Fruit fly (Drosophila melanogaster): ENCODE data around the gene CG4678.

Gene CG4678

dm6 chrX:16695658-16696181 is at the start of gene CG4678:
TSS of gene CG4678 (plus strand) at chrX:16696131.
- TF ChIP-seq CG17801 (GFP tag; optimal IDR thresholded peaks at IDR 0.05; ENCODE audit: partially characterized antibody): no peak

DNA sequence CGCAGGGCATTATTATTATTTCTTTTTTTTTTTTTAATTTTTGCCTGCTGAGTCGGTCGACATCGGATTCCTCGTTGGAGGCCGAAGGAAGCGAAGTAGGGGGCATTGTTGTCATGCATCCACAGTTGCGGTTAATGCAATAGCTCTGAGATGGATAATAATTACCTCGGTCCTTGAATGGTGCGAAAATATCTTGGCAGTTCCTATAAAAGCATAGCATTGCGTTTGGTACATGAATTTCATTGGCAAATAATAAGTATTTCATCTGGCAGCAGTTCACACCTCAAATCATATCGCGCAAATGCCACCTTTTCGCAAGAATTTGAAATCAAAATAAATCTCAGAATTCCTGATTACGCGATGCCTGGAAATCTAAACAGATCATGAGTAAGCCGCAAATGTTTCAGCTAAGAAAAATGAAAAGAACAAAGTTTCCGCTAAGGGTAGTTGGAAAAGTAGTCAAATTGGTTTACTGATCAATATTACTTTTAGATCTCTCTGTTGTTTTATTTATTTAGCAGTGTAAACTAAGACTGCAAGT is 48.8 kb upstream of the CG4678 start:
- TF ChIP-seq CG17801 (GFP tag; optimal IDR thresholded peaks at IDR 0.05; ENCODE audit: partially characterized antibody): no peak

DNA sequence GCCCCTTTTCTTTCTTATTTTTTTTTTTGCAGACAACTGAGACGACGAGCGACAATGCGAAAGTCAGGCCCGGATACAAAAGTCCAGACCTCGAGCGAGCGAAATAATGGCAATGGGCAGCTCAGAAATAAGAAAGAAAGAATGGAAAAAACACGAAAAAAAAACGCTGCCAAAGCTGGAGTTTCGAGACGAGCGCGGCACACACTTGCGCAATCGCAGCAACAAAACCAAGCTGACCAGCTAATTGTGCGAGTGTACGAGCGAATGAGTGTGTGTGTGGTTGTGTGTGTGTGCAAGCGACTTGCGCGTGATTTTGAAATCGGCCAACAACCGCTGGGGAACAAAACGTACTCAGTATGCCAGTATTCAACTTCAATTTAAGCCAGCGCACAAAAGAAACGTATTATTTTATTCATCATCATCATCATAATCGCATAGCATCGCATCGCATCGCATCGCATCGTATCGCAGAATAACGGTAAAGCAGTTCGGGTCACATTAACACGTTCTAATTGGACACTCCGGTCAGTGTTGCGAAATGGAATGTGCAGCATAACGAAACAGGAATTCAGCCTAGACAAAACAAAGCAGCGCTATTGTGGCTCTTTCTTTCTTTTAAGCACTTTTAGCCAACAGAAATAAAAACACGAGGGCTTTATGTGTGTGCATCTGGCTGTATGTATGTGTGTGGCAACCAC is 48.0 kb upstream of the CG4678 start:
- TF ChIP-seq CG17801 (GFP tag; optimal IDR thresholded peaks at IDR 0.05; ENCODE audit: partially characterized antibody): no peak

DNA sequence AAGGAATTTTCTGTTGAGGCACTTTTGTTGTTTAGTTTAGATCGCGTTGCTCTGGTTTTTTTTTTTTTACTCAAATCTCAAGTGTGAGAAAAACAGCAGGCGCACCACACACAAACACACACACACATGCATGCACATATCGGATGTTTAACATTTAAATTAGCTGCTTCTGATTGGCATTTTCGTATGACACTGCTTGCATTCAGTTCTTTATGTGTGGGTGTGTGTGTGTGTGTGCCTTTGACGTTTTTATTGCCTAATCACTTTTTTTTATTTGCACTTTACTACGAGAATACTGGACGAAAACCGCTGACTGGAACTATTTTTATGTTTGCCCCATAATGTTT is 47.5 kb upstream of the CG4678 start:
- no peak for TF ChIP-seq CG17801 (GFP tag; optimal IDR thresholded peaks at IDR 0.05; ENCODE audit: partially characterized antibody)

dm6 chrX:16650078-16651063 is 45.6 kb upstream of the CG4678 start:
- no peak for TF ChIP-seq CG17801 (GFP tag; optimal IDR thresholded peaks at IDR 0.05; ENCODE audit: partially characterized antibody)

DNA sequence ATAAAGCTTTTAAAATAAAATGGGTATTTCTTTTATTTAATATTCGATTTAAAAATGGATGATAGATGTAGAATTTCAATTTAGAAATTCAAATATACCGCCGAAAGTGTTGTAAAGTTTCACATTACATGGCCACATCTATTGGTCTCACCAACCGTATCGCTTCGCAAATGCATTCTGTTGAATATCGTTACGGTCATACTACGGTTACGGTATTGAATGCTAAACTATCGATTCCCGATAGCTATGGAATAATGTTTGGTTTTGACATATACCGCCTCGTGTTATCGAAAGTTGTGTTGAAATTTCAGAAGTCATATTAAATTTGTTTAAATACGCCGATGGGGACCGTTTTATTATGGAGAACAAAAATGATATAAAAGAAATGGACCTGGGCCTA is 44.8 kb upstream of the CG4678 start, which contains the start of the genes CG32573 and CG42512:
TSS of gene CG32573 (plus strand) at position 279 of the 400 bp plus-strand sequence.
TSS of gene CG42512 (plus strand) at position 279 of the 400 bp plus-strand sequence.
- no peak for TF ChIP-seq CG17801 (GFP tag; optimal IDR thresholded peaks at IDR 0.05; ENCODE audit: partially characterized antibody)

dm6 chrX:16651625-16652024 is 44.3 kb upstream of the CG4678 start:
- TF ChIP-seq CG17801 (GFP tag; optimal IDR thresholded peaks at IDR 0.05; ENCODE audit: partially characterized antibody): no peak

DNA sequence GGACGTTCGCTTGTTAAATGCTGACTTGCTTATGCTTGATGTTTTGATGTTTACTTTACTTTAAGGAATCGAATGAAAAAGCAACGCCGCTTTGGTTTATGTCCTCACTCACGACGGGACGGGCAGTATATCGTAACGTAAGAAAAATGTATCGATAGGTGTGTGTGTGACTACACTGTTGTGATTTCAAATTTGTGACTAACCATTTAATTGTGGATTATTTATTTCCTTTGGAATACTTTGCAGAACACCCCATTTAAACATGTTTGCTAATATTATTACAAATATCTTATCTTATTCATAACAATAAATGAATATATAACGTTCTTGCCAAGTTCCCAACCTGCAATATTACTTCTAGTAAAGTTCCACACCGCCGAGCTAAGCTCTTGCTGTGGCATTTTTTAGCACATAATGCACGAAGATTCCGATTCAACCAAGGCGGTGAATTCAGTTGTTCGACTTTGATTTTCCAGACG is 41.0 kb upstream of the CG4678 start, which contains the start of the genes Nemp and r:
TSS of gene Nemp (minus strand) at position 85 of the 479 bp plus-strand sequence.
TSS of gene r (plus strand) at position 429 of the 479 bp plus-strand sequence.
- TF ChIP-seq CG17801 (GFP tag; optimal IDR thresholded peaks at IDR 0.05; ENCODE audit: partially characterized antibody): no peak

DNA sequence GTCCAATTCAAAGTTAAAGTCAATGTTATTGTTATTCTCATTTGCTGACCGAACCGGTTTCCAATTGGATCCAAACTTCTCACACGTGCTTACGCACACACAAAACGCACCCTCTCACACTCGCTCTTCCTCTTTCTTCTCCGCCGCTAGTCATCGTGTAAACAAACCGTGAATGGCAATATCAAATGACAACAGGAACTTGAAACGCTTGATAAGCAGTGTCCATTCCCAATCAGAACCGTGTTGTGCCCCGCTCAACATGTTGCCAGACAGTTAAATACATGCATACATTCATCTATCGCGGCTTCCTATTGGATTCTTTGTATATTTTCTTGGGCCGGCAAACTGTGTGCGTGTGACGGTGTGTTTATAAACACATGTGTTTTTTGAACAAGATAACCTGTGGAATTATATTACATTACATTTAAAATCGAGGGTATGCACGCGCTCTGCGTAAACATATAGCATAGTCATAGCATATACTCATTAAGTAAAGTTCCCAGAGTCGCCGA is 40.2 kb upstream of the CG4678 start:
- no peak for TF ChIP-seq CG17801 (GFP tag; optimal IDR thresholded peaks at IDR 0.05; ENCODE audit: partially characterized antibody)

dm6 chrX:16660632-16661031 is 35.3 kb upstream of the CG4678 start:
- TF ChIP-seq CG17801 (GFP tag; optimal IDR thresholded peaks at IDR 0.05; ENCODE audit: partially characterized antibody): no peak

dm6 chrX:16664405-16665064 is 31.4 kb upstream of the CG4678 start, which contains the start of gene CG15865:
TSS of gene CG15865 (minus strand) at chrX:16664455.
- TF ChIP-seq CG17801 (GFP tag; optimal IDR thresholded peaks at IDR 0.05; ENCODE audit: partially characterized antibody): no peak

DNA sequence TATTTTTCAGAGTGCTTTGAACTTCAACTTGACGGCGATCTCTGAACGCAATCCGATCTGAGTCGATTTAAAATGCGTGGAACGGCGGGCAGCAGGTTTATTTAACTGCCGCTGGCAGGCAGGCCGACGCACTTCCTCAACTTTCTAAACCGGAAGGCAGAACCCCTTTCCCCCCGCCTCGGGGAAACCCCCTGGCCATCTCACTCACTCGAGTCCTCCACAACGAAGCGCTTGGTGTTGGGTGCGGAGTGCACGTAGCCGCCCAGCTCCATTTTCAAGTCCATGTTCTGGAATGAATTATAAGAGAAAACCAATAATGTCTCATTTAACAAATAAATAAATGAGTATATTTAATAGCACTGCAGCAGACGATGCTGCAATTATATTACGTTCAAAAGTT is 26.1 kb upstream of the CG4678 start:
- no peak for TF ChIP-seq CG17801 (GFP tag; optimal IDR thresholded peaks at IDR 0.05; ENCODE audit: partially characterized antibody)

DNA sequence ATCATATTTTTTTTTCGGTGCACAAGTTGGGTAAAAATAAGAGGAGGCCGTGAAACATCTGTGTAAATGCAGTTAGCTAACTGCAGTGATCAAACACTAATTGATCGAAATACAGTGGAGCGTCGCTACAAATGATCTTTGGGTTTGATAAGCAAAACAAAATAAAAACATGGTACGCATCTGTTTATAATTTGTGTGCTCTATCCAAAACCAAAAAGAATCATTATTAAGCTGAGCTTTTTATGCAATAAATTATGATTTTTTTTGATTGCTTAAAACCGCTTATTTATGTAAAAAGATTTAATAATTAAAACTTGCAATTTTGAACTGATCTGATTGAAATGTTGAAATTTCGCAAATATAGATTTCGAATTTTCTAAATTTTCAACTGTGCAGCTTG is 25.7 kb upstream of the CG4678 start:
- no peak for TF ChIP-seq CG17801 (GFP tag; optimal IDR thresholded peaks at IDR 0.05; ENCODE audit: partially characterized antibody)
